Fruit fly (Drosophila melanogaster) whole organism, embryonic: ENCODE data around the gene Hinfp.

Experiments used
- Antp ChIP-seq: fragments of 200-800 bp; sonication (Bioruptor generic); optimal IDR thresholded peaks from 3 replicates; lab custom pipeline; 2016; ENCODE audit warnings: missing biosample characterization, missing genetic modification characterization
- Asciz ChIP-seq: fragments of 200-800 bp; sonication (Bioruptor generic); optimal IDR thresholded peaks from 2 replicates; lab custom pipeline; 2017; ENCODE audit warnings: missing biosample characterization, mild to moderate bottlenecking, missing genetic modification characterization, missing genetic modification reagents
- CG10431 ChIP-seq: fragments of 200-800 bp; sonication (Bioruptor generic); optimal IDR thresholded peaks from 3 replicates; lab custom pipeline; 2018; ENCODE audit warnings: missing biosample characterization, mild to moderate bottlenecking, missing genetic modification characterization
- CG13624 ChIP-seq: fragments of 200-800 bp; sonication (Bioruptor generic); optimal IDR thresholded peaks from 2 replicates; lab custom pipeline; 2016; ENCODE audit warnings: missing biosample characterization, missing genetic modification characterization
- CG13775 ChIP-seq: fragments of 200-800 bp; sonication (Bioruptor generic); optimal IDR thresholded peaks from 3 replicates; lab custom pipeline; 2017; ENCODE audit warnings: missing biosample characterization, mild to moderate bottlenecking, missing genetic modification characterization
- CG15601 ChIP-seq: fragments of 200-800 bp; sonication (Bioruptor generic); optimal IDR thresholded peaks from 3 replicates; lab custom pipeline; 2019; ENCODE audit warnings: missing biosample characterization, mild to moderate bottlenecking, missing genetic modification characterization, moderate library complexity
- CG17568 ChIP-seq: fragments of 200-800 bp; sonication (Bioruptor generic); optimal IDR thresholded peaks from 2 replicates; lab custom pipeline; 2018; ENCODE audit warnings: missing biosample characterization, mild to moderate bottlenecking, missing genetic modification characterization, moderate library complexity
- CG3065 ChIP-seq: fragments of 200-800 bp; sonication (Bioruptor generic); optimal IDR thresholded peaks from 2 replicates; lab custom pipeline; 2016; ENCODE audit warnings: missing biosample characterization, missing genetic modification characterization
- CG3995 ChIP-seq: fragments of 200-800 bp; sonication (Bioruptor generic); optimal IDR thresholded peaks from 3 replicates; lab custom pipeline; 2016; ENCODE audit warnings: missing biosample characterization, missing genetic modification characterization
- CG4328 ChIP-seq: fragments of 200-800 bp; sonication (Bioruptor generic); optimal IDR thresholded peaks from 3 replicates; lab custom pipeline; 2017; ENCODE audit warnings: missing biosample characterization, missing genetic modification reagents, missing genetic modification characterization
- CG6791 ChIP-seq: fragments of 200-800 bp; sonication (Bioruptor generic); IDR thresholded peaks from 3 replicates; pipeline ENCODE4 v1.3.6; 2022; ENCODE audit warnings: missing biosample characterization, missing genetic modification characterization; ENCODE audit not compliant: partially characterized antibody
- CG7271 ChIP-seq: fragments of 200-800 bp; sonication (Bioruptor generic); optimal IDR thresholded peaks from 2 replicates; lab custom pipeline; 2018; ENCODE audit warnings: missing biosample characterization, mild to moderate bottlenecking, missing genetic modification characterization, moderate library complexity
- CG7839 ChIP-seq: fragments of 200-800 bp; sonication (Bioruptor generic); optimal IDR thresholded peaks from 3 replicates; lab custom pipeline; 2018; ENCODE audit warnings: missing biosample characterization, mild to moderate bottlenecking, missing genetic modification characterization, moderate library complexity
- CG9876 ChIP-seq: fragments of 200-800 bp; sonication (Bioruptor generic); optimal IDR thresholded peaks from 2 replicates; lab custom pipeline; 2016; ENCODE audit warnings: missing biosample characterization, missing genetic modification characterization
- CG9932 ChIP-seq: fragments of 200-800 bp; sonication (Bioruptor generic); IDR thresholded peaks from 2 replicates; pipeline ENCODE4 v1.3.6; 2022; ENCODE audit warnings: missing biosample characterization, missing genetic modification characterization
- CHES-1-like ChIP-seq: fragments of 200-800 bp; sonication (Bioruptor generic); optimal IDR thresholded peaks from 2 replicates; lab custom pipeline; 2016; ENCODE audit warnings: missing biosample characterization, missing genetic modification characterization
- CTCF ChIP-seq: fragments of 200-800 bp; sonication (Bioruptor generic); optimal IDR thresholded peaks from 2 replicates; lab custom pipeline; 2017; ENCODE audit warnings: missing biosample characterization, mild to moderate bottlenecking, missing genetic modification characterization, moderate library complexity
- CoRest ChIP-seq: fragments of 200-800 bp; sonication (Bioruptor generic); optimal IDR thresholded peaks from 3 replicates; lab custom pipeline; 2018; ENCODE audit warnings: missing biosample characterization, mild to moderate bottlenecking, missing genetic modification characterization, moderate library complexity
- CrebB ChIP-seq: fragments of 200-800 bp; sonication (Bioruptor generic); optimal IDR thresholded peaks from 3 replicates; lab custom pipeline; 2018; ENCODE audit warnings: missing biosample characterization, mild to moderate bottlenecking, missing genetic modification characterization
- D19B ChIP-seq: fragments of 200-800 bp; sonication (Bioruptor generic); optimal IDR thresholded peaks from 2 replicates; lab custom pipeline; 2017; ENCODE audit warnings: missing biosample characterization, mild to moderate bottlenecking, missing genetic modification characterization
- Deaf1 ChIP-seq: fragments of 200-800 bp; optimal IDR thresholded peaks from 3 replicates; lab custom pipeline; 2019; ENCODE audit warnings: missing biosample characterization, mild to moderate bottlenecking, missing genetic modification characterization, moderate library complexity
- Dp ChIP-seq: fragments of 200-800 bp; sonication (Bioruptor generic); optimal IDR thresholded peaks from 2 replicates; lab custom pipeline; 2018; ENCODE audit warnings: missing biosample characterization, mild to moderate bottlenecking, missing genetic modification characterization, moderate library complexity
- Drgx ChIP-seq: fragments of 200-800 bp; sonication (Bioruptor generic); IDR thresholded peaks from 2 replicates; pipeline ENCODE4 v1.3.6; 2022; ENCODE audit warnings: missing biosample characterization, missing genetic modification characterization
- HmgZ ChIP-seq: fragments of 200-800 bp; sonication (Bioruptor generic); optimal IDR thresholded peaks from 2 replicates; lab custom pipeline; 2018; ENCODE audit warnings: missing biosample characterization, mild to moderate bottlenecking, missing genetic modification characterization
- Hr39 ChIP-seq: fragments of >200 bp; optimal IDR thresholded peaks from 2 replicates; lab custom pipeline; 2017
- Lpt ChIP-seq: fragments of >200 bp; optimal IDR thresholded peaks from 2 replicates; lab custom pipeline; 2018; ENCODE audit warnings: missing biosample characterization, missing genetic modification characterization
- Rfx ChIP-seq: fragments of 200-800 bp; sonication (Bioruptor generic); IDR thresholded peaks from 2 replicates; pipeline ENCODE4 v1.3.6; 2022; ENCODE audit warnings: missing biosample characterization, missing genetic modification characterization
- Spps ChIP-seq: fragments of 200-800 bp; sonication (Bioruptor generic); optimal IDR thresholded peaks from 2 replicates; lab custom pipeline; 2018; ENCODE audit warnings: missing biosample characterization, mild to moderate bottlenecking, missing genetic modification characterization
- YL-1 ChIP-seq: fragments of 200-800 bp; sonication (Bioruptor generic); optimal IDR thresholded peaks from 3 replicates; lab custom pipeline; 2017; ENCODE audit warnings: missing biosample characterization, mild to moderate bottlenecking, missing genetic modification characterization
- al ChIP-seq: fragments of 200-800 bp; sonication (Bioruptor generic); IDR thresholded peaks from 2 replicates; pipeline ENCODE4 v1.3.6; 2022; ENCODE audit warnings: missing biosample characterization, missing genetic modification characterization
- bigmax ChIP-seq: fragments of 200-800 bp; sonication (Bioruptor generic); optimal IDR thresholded peaks from 2 replicates; lab custom pipeline; 2018; ENCODE audit warnings: missing biosample characterization, mild to moderate bottlenecking, missing genetic modification characterization
- bsh ChIP-seq, 2 experiments: fragments of 200-800 bp; sonication (Bioruptor generic); optimal IDR thresholded peaks; 2 replicates each; lab custom pipeline; 2017 to 2018; ENCODE audit warnings: mild to moderate bottlenecking in 2 of 2, missing biosample characterization in 2 of 2, missing genetic modification characterization in 2 of 2, moderate library complexity in 1 of 2
- chm ChIP-seq: fragments of 200-800 bp; sonication (Bioruptor generic); IDR thresholded peaks from 2 replicates; pipeline ENCODE4 v1.3.6; 2022; ENCODE audit warnings: missing biosample characterization, missing genetic modification characterization
- esg ChIP-seq: fragments of 200-800 bp; sonication (Bioruptor generic); conservative IDR thresholded peaks from 2 replicates; pipeline ENCODE4 v1.3.6; 2022; ENCODE audit warnings: missing biosample characterization, missing genetic modification characterization
- fu2 ChIP-seq: fragments of 200-800 bp; sonication (Bioruptor generic); optimal IDR thresholded peaks from 2 replicates; lab custom pipeline; 2016; ENCODE audit warnings: missing biosample characterization, missing genetic modification characterization
- gfzf ChIP-seq: fragments of 200-800 bp; sonication (Bioruptor generic); optimal IDR thresholded peaks from 2 replicates; lab custom pipeline; 2016; ENCODE audit warnings: missing biosample characterization, mild to moderate bottlenecking, missing genetic modification characterization, moderate library complexity
- lola ChIP-seq, 3 experiments: fragments of >200 bp in 2 of 3; fragments of 200-800 bp in 1 of 3; sonication (Bioruptor generic) in 1 of 3; optimal IDR thresholded peaks; 2 replicates each; lab custom pipeline; 2017 to 2019; ENCODE audit warnings: missing biosample characterization in 3 of 3, missing genetic modification characterization in 3 of 3, mild to moderate bottlenecking in 1 of 3, moderate library complexity in 1 of 3
- nmo ChIP-seq: fragments of 200-800 bp; sonication (Bioruptor generic); optimal IDR thresholded peaks from 2 replicates; lab custom pipeline; 2018; ENCODE audit warnings: missing biosample characterization, mild to moderate bottlenecking, missing genetic modification characterization, moderate library complexity
- oc ChIP-seq: fragments of 200-800 bp; sonication (Bioruptor generic); optimal IDR thresholded peaks from 2 replicates; lab custom pipeline; 2018; ENCODE audit warnings: missing biosample characterization, mild to moderate bottlenecking, missing genetic modification characterization, moderate library complexity
- phol ChIP-seq: fragments of 200-800 bp; sonication (Bioruptor generic); optimal IDR thresholded peaks from 3 replicates; lab custom pipeline; 2018; ENCODE audit warnings: missing biosample characterization, mild to moderate bottlenecking, missing genetic modification characterization, moderate library complexity
- slbo ChIP-seq: fragments of 200-800 bp; sonication (Bioruptor generic); IDR thresholded peaks from 2 replicates; pipeline ENCODE4 v1.3.6; 2022; ENCODE audit warnings: missing biosample characterization, missing genetic modification characterization
- slp2 ChIP-seq: fragments of 200-800 bp; sonication (Bioruptor generic); optimal IDR thresholded peaks from 2 replicates; lab custom pipeline; 2016; ENCODE audit warnings: missing biosample characterization, missing genetic modification characterization
- so ChIP-seq: fragments of 200-800 bp; sonication (Bioruptor generic); IDR thresholded peaks from 3 replicates; pipeline ENCODE4 v1.3.6; 2022; ENCODE audit warnings: missing biosample characterization, missing genetic modification characterization
- sug ChIP-seq: fragments of 200-800 bp; optimal IDR thresholded peaks from 2 replicates; lab custom pipeline; 2019; ENCODE audit warnings: missing biosample characterization, mild to moderate bottlenecking, missing genetic modification characterization, moderate library complexity
- tap ChIP-seq: fragments of 200-800 bp; optimal IDR thresholded peaks from 3 replicates; lab custom pipeline; 2019; ENCODE audit warnings: missing biosample characterization, mild to moderate bottlenecking, missing genetic modification characterization, moderate library complexity
- trh ChIP-seq: fragments of 200-800 bp; sonication (Bioruptor generic); optimal IDR thresholded peaks from 2 replicates; lab custom pipeline; 2016; ENCODE audit warnings: missing biosample characterization, missing genetic modification characterization
- tx ChIP-seq: fragments of 200-800 bp; sonication (Bioruptor generic); optimal IDR thresholded peaks from 2 replicates; lab custom pipeline; 2016; ENCODE audit warnings: missing biosample characterization, missing genetic modification characterization
- zen ChIP-seq: fragments of 200-800 bp; sonication (Bioruptor generic); optimal IDR thresholded peaks from 3 replicates; lab custom pipeline; 2018; ENCODE audit warnings: missing biosample characterization, mild to moderate bottlenecking, missing genetic modification characterization, moderate library complexity
- zfh1 ChIP-seq: fragments of 200-800 bp; sonication (Bioruptor generic); IDR thresholded peaks from 3 replicates; pipeline ENCODE4 v1.3.6; 2022; ENCODE audit warnings: missing biosample characterization, missing genetic modification characterization
- zfh2 ChIP-seq: fragments of 200-800 bp; sonication (Bioruptor generic); optimal IDR thresholded peaks from 2 replicates; lab custom pipeline; 2016; ENCODE audit warnings: missing biosample characterization, missing genetic modification characterization

The Hinfp gene

dm6 chrX:655492-656379, 30.4 kb downstream of the Hinfp start, which contains the start of the genes Hmt4-20 and SkpA (continued):
- no peak for TF ChIP-seq D19B
- TF ChIP-seq CG7839 (tag; lab: Kevin White, UChicago) = no peak
- peak; percentile 87 for TF ChIP-seq phol
- peak; percentile 37 for TF ChIP-seq CG13624
- TF ChIP-seq CG7271 (tag; lab: Kevin White, UChicago) = no peak
- no peak for TF ChIP-seq trh (GFP tag; lab: Kevin White, UChicago)
- TF ChIP-seq CrebB = no peak
- peak in 1 of 3 experiments; percentile 13 for TF ChIP-seq lola (GFP tag; optimal IDR thresholded peaks at IDR 0.05; lab: Kevin White, UChicago)
- TF ChIP-seq Drgx (GFP tag; lab: Robert Waterston, UW) = no peak
- TF ChIP-seq oc (tag; lab: Kevin White, UChicago) = no peak
- no peak for TF ChIP-seq bigmax (GFP tag; lab: Kevin White, UChicago)
- peak; percentile 67 for TF ChIP-seq CHES-1-like (GFP tag; lab: Kevin White, UChicago)
- TF ChIP-seq CG17568 = no peak
- peak; percentile 37 for TF ChIP-seq slbo (GFP tag; lab: Robert Waterston, UW)
- TF ChIP-seq HmgZ (tag; lab: Kevin White, UChicago) = no peak
- no peak for TF ChIP-seq tap (tag; lab: Kevin White, UChicago)
- peak; percentile 7 for TF ChIP-seq zen (tag; lab: Kevin White, UChicago)
- TF ChIP-seq CoRest (tag; lab: Kevin White, UChicago) = peak; percentile 25
- peak; percentile 37 for TF ChIP-seq zfh2 (GFP tag; lab: Kevin White, UChicago)
- TF ChIP-seq CG13775 (GFP tag; lab: Kevin White, UChicago) = peak; percentile 13
- TF ChIP-seq Antp (GFP tag; lab: Kevin White, UChicago) = peak; percentile 16
- TF ChIP-seq CG9876 = no peak
- peak; percentile 93 for TF ChIP-seq CG6791 (GFP tag; lab: Robert Waterston, UW)
- no peak for TF ChIP-seq so (GFP tag; lab: Robert Waterston, UW)
- TF ChIP-seq CG9932 (GFP tag; lab: Robert Waterston, UW) = peak; percentile 57
- no peak for TF ChIP-seq Deaf1 (tag; lab: Kevin White, UChicago)
- no peak for TF ChIP-seq CG3065
- TF ChIP-seq CTCF = peak; percentile 53
- TF ChIP-seq CG4328 (GFP tag; lab: Kevin White, UChicago) = no peak
- no peak for TF ChIP-seq zfh1 (GFP tag; lab: Robert Waterston, UW)
- no peak for TF ChIP-seq chm (GFP tag; lab: Robert Waterston, UW)
- peak; percentile 59 for TF ChIP-seq Dp (GFP tag; lab: Kevin White, UChicago)
- TF ChIP-seq Lpt (GFP tag; lab: Kevin White, UChicago) = no peak
- TF ChIP-seq Asciz (GFP tag; lab: Kevin White, UChicago) = no peak
- TF ChIP-seq nmo (GFP tag; lab: Kevin White, UChicago) = peak; percentile 61
- peak; percentile 9 for TF ChIP-seq CG3995
- TF ChIP-seq YL-1 (GFP tag; lab: Kevin White, UChicago) = no peak
- TF ChIP-seq bsh (GFP tag; optimal IDR thresholded peaks at IDR 0.05; lab: Kevin White, UChicago) = no peak
- TF ChIP-seq Hr39 (lab: Kevin White, UChicago) = no peak
- TF ChIP-seq Rfx (GFP tag; lab: Robert Waterston, UW) = no peak; the same call in 1 of the 2 replicates
- no peak for TF ChIP-seq esg
- TF ChIP-seq gfzf (GFP tag; lab: Kevin White, UChicago) = peak; percentile 93
- no peak for TF ChIP-seq tx (GFP tag; lab: Kevin White, UChicago)
- no peak for TF ChIP-seq Spps (tag; lab: Kevin White, UChicago)
- TF ChIP-seq slp2 = no peak
- TF ChIP-seq CG15601 (tag; lab: Kevin White, UChicago) = peak; percentile 5
- TF ChIP-seq fu2 = no peak
- peak; percentile 14 for TF ChIP-seq sug (tag; lab: Kevin White, UChicago)
- no peak for TF ChIP-seq CG10431
- no peak for TF ChIP-seq al (GFP tag; lab: Robert Waterston, UW)
